Worm (Caenorhabditis elegans) whole organism, young adult: ENCODE data around the gene T16G1.4.

Experiments used
- B0261.1 ChIP-seq: sonication (generic microtip); optimal IDR thresholded peaks from 2 replicates; lab custom pipeline; 2016; ENCODE audit warnings: mild to moderate bottlenecking, missing genetic modification characterization, moderate library complexity, missing compliant biosample characterization
- C06A6.2 ChIP-seq: fragments of 200-800 bp; sonication (Bioruptor generic); conservative IDR thresholded peaks from 2 replicates; pipeline ENCODE4 v1.3.6; 2022; ENCODE audit warnings: missing genetic modification characterization, missing compliant biosample characterization
- F39B2.1 ChIP-seq: fragments of 200-800 bp; sonication (Bioruptor generic); IDR thresholded peaks from 2 replicates; pipeline ENCODE4 v1.3.6; 2022; ENCODE audit warnings: missing genetic modification reagents, missing genetic modification characterization, missing compliant biosample characterization
- F52B5.7 ChIP-seq: sonication (generic microtip); optimal IDR thresholded peaks from 2 replicates; lab custom pipeline; 2016; ENCODE audit warnings: mild to moderate bottlenecking, missing genetic modification characterization, missing compliant biosample characterization
- F55B11.4 ChIP-seq: sonication (generic microtip); optimal IDR thresholded peaks from 2 replicates; lab custom pipeline; 2016; ENCODE audit warnings: missing compliant biosample characterization, missing genetic modification characterization, borderline replicate concordance; ENCODE audit not compliant: insufficient read depth
- F57A8.1 ChIP-seq: fragments of 200-800 bp; sonication (Bioruptor generic); optimal IDR thresholded peaks from 2 replicates; lab custom pipeline; 2018; ENCODE audit warnings: mild to moderate bottlenecking, missing genetic modification characterization, moderate library complexity, missing compliant biosample characterization
- F57C9.4 ChIP-seq: sonication (generic microtip); optimal IDR thresholded peaks from 2 replicates; lab custom pipeline; 2017; ENCODE audit warnings: mild to moderate bottlenecking, missing genetic modification characterization, missing compliant biosample characterization
- K12H6.12 ChIP-seq: fragments of 200-800 bp; sonication (Bioruptor generic); optimal IDR thresholded peaks from 2 replicates; lab custom pipeline; 2018; ENCODE audit warnings: mild to moderate bottlenecking, missing genetic modification characterization, missing compliant biosample characterization
- T26A5.8 ChIP-seq: sonication (generic microtip); optimal IDR thresholded peaks from 2 replicates; lab custom pipeline; 2016; ENCODE audit warnings: missing genetic modification characterization, missing compliant biosample characterization
- Y53F4B.3 ChIP-seq: fragments of 200-800 bp; sonication (Bioruptor generic); IDR thresholded peaks from 2 replicates; pipeline ENCODE4 v1.3.6; 2022; ENCODE audit warnings: missing genetic modification reagents, missing genetic modification characterization, missing compliant biosample characterization
- Y53G8AR.9 ChIP-seq: fragments of 200-800 bp; sonication (Bioruptor generic); conservative IDR thresholded peaks from 2 replicates; pipeline ENCODE4 v1.3.6; 2022; ENCODE audit warnings: missing genetic modification reagents, missing genetic modification characterization, missing compliant biosample characterization
- Y56A3A.18 ChIP-seq: fragments of 200-800 bp; sonication (Bioruptor generic); IDR thresholded peaks from 2 replicates; pipeline ENCODE4 v1.3.6; 2022; ENCODE audit warnings: missing genetic modification reagents, missing genetic modification characterization, missing compliant biosample characterization
- Y67H2A.10 ChIP-seq: fragments of 200-800 bp; sonication (Bioruptor generic); conservative IDR thresholded peaks from 2 replicates; pipeline ENCODE4 v1.3.6; 2022; ENCODE audit warnings: missing genetic modification reagents, missing genetic modification characterization, missing compliant biosample characterization
- atf-7 ChIP-seq: sonication (generic microtip); optimal IDR thresholded peaks from 2 replicates; lab custom pipeline; 2017; ENCODE audit warnings: mild to moderate bottlenecking, missing genetic modification characterization, missing compliant biosample characterization
- athp-1 ChIP-seq: sonication (generic microtip); optimal IDR thresholded peaks from 2 replicates; lab custom pipeline; 2017; ENCODE audit warnings: mild to moderate bottlenecking, missing genetic modification characterization, missing compliant biosample characterization
- cebp-1 ChIP-seq, 2 experiments: fragments of 200-800 bp in 1 of 2; sonication (Bioruptor generic) in 1 of 2; sonication (generic microtip) in 1 of 2; IDR thresholded peaks in 1 of 2; optimal IDR thresholded peaks in 1 of 2; 2 replicates each; pipeline versions ENCODE4 v1.3.6 to Lab custom; 2017 to 2022; ENCODE audit warnings: missing compliant biosample characterization in 2 of 2, missing genetic modification characterization in 2 of 2, mild to moderate bottlenecking in 1 of 2, missing genetic modification reagents in 1 of 2, moderate library complexity in 1 of 2
- ceh-27 ChIP-seq: fragments of 200-800 bp; sonication (Bioruptor generic); optimal IDR thresholded peaks from 2 replicates; lab custom pipeline; 2018; ENCODE audit warnings: mild to moderate bottlenecking, missing genetic modification characterization, moderate library complexity, missing compliant biosample characterization
- ceh-91 ChIP-seq: fragments of 200-800 bp; sonication (Bioruptor generic); IDR thresholded peaks from 2 replicates; pipeline ENCODE4 v1.3.6; 2022; ENCODE audit warnings: missing genetic modification reagents, missing genetic modification characterization, missing compliant biosample characterization
- hlh-12 ChIP-seq: sonication (generic microtip); optimal IDR thresholded peaks from 2 replicates; lab custom pipeline; 2016; ENCODE audit warnings: missing genetic modification characterization, missing compliant biosample characterization
- hlh-26 ChIP-seq: fragments of 200-800 bp; sonication (Bioruptor generic); conservative IDR thresholded peaks from 2 replicates; pipeline ENCODE4 v1.3.6; 2022; ENCODE audit warnings: missing genetic modification reagents, missing genetic modification characterization, missing compliant biosample characterization
- lin-40 ChIP-seq: sonication (generic microtip); optimal IDR thresholded peaks from 2 replicates; lab custom pipeline; 2016; ENCODE audit warnings: missing genetic modification characterization, mild to moderate bottlenecking, missing compliant biosample characterization, missing genotype, missing genetic modification reagents
- lin-54 ChIP-seq: fragments of 200-800 bp; sonication (Bioruptor generic); optimal IDR thresholded peaks from 2 replicates; lab custom pipeline; 2018; ENCODE audit warnings: mild to moderate bottlenecking, missing genetic modification characterization, missing compliant biosample characterization
- lir-1 ChIP-seq: fragments of 200-800 bp; sonication (Bioruptor generic); conservative IDR thresholded peaks from 2 replicates; pipeline ENCODE4 v1.3.6; 2022; ENCODE audit warnings: missing genetic modification reagents, missing genetic modification characterization, missing compliant biosample characterization
- madf-6 ChIP-seq: fragments of 200-800 bp; sonication (Bioruptor generic); IDR thresholded peaks from 2 replicates; pipeline ENCODE4 v1.3.6; 2022; ENCODE audit warnings: missing genetic modification reagents, missing genetic modification characterization, missing compliant biosample characterization
- mcd-1 ChIP-seq: fragments of 200-800 bp; sonication (Bioruptor generic); IDR thresholded peaks from 2 replicates; pipeline ENCODE4 v1.3.6; 2022; ENCODE audit warnings: missing genetic modification reagents, missing genetic modification characterization, missing compliant biosample characterization
- mel-28 ChIP-seq: sonication (generic microtip); optimal IDR thresholded peaks from 2 replicates; lab custom pipeline; 2016; ENCODE audit warnings: borderline replicate concordance, mild to moderate bottlenecking, missing genetic modification characterization, missing compliant biosample characterization
- nfya-1 ChIP-seq: sonication (generic microtip); optimal IDR thresholded peaks from 2 replicates; lab custom pipeline; 2017; ENCODE audit warnings: antibody characterized with exemption, missing compliant biosample characterization, missing genetic modification characterization, borderline replicate concordance; ENCODE audit not compliant: insufficient read depth
- nhr-120 ChIP-seq: fragments of 200-800 bp; sonication (Bioruptor generic); IDR thresholded peaks from 2 replicates; pipeline ENCODE4 v1.3.6; 2022; ENCODE audit warnings: missing genetic modification characterization, missing compliant biosample characterization
- nhr-27 ChIP-seq: fragments of 200-800 bp; sonication (Bioruptor generic); optimal IDR thresholded peaks from 2 replicates; lab custom pipeline; 2018; ENCODE audit warnings: mild to moderate bottlenecking, missing genetic modification characterization, moderate library complexity, missing compliant biosample characterization
- nhr-80 ChIP-seq: sonication (generic microtip); optimal IDR thresholded peaks from 2 replicates; lab custom pipeline; 2016; ENCODE audit warnings: missing genetic modification characterization, missing compliant biosample characterization
- rec-8 ChIP-seq, 2 experiments: sonication (generic microtip); optimal IDR thresholded peaks; 2 replicates each; lab custom pipeline; 2016; ENCODE audit warnings: mild to moderate bottlenecking in 2 of 2, missing genetic modification characterization in 2 of 2, missing genetic modification reagents in 2 of 2, missing genotype in 2 of 2, missing biosample characterization in 1 of 2, missing compliant biosample characterization in 1 of 2, moderate library complexity in 1 of 2
- repo-1 ChIP-seq: sonication (generic microtip); optimal IDR thresholded peaks from 2 replicates; lab custom pipeline; 2017; ENCODE audit warnings: mild to moderate bottlenecking, missing genetic modification characterization, missing compliant biosample characterization
- sea-2 ChIP-seq: fragments of 200-800 bp; sonication (Bioruptor generic); IDR thresholded peaks from 2 replicates; pipeline ENCODE4 v1.3.6; 2022; ENCODE audit warnings: missing genetic modification characterization, missing compliant biosample characterization
- snpc-1.3 ChIP-seq: sonication (generic microtip); optimal IDR thresholded peaks from 2 replicates; lab custom pipeline; 2017; ENCODE audit warnings: missing genetic modification characterization, mild to moderate bottlenecking, missing compliant biosample characterization, antibody characterized with exemption, moderate library complexity, missing genotype, missing genetic modification reagents; ENCODE audit not compliant: insufficient read depth
- snpc-4 ChIP-seq, 5 experiments: fragments of 150-350 bp in 1 of 5; sonication (generic microtip) in 4 of 5; optimal IDR thresholded peaks; 2 replicates each; lab custom pipeline; 2014 to 2018; ENCODE audit warnings: missing genetic modification characterization in 5 of 5, missing biosample characterization in 3 of 5, antibody characterized with exemption in 2 of 5, mild to moderate bottlenecking in 2 of 5, missing compliant biosample characterization in 2 of 5, missing genotype in 2 of 5, moderate library complexity in 2 of 5, missing genetic modification reagents in 1 of 5
- somi-1 ChIP-seq: fragments of 200-800 bp; sonication (Bioruptor generic); optimal IDR thresholded peaks from 2 replicates; lab custom pipeline; 2018; ENCODE audit warnings: mild to moderate bottlenecking, missing genetic modification characterization, missing compliant biosample characterization
- unc-62 ChIP-seq: fragments of 150-350 bp; optimal IDR thresholded peaks from 2 replicates; lab custom pipeline; 2014; ENCODE audit warnings: missing biosample characterization, missing genetic modification reagents, missing genetic modification characterization
- xnd-1 ChIP-seq: sonication (generic microtip); optimal IDR thresholded peaks from 2 replicates; lab custom pipeline; 2016; ENCODE audit warnings: missing genotype, missing genetic modification reagents, missing genetic modification characterization, missing compliant biosample characterization
- ztf-22 ChIP-seq: fragments of 200-800 bp; sonication (Bioruptor generic); optimal IDR thresholded peaks from 2 replicates; lab custom pipeline; 2018; ENCODE audit warnings: mild to moderate bottlenecking, missing genetic modification characterization, moderate library complexity, missing compliant biosample characterization
- ztf-3 ChIP-seq: fragments of 200-800 bp; sonication (Bioruptor generic); optimal IDR thresholded peaks from 2 replicates; lab custom pipeline; 2018; ENCODE audit warnings: mild to moderate bottlenecking, missing genetic modification characterization, missing compliant biosample characterization
- ztf-6 ChIP-seq: fragments of 200-800 bp; sonication (Bioruptor generic); IDR thresholded peaks from 2 replicates; pipeline ENCODE4 v1.3.6; 2022; ENCODE audit warnings: missing genetic modification reagents, missing genetic modification characterization, missing compliant biosample characterization

The T16G1.4 gene

ce11 chrV:12967925-12968327 is 26.3 kb upstream of the T16G1.4 start, which contains the start of gene R186.8 (continued):
- TF ChIP-seq K12H6.12 (tag; lab: Kevin White, UChicago), result peak; percentile 67
- TF ChIP-seq lin-40 (tag; lab: Kevin White, UChicago), result peak; percentile 83
- peak; percentile 40 for TF ChIP-seq ceh-27 (GFP tag; lab: Kevin White, UChicago)
- TF ChIP-seq cebp-1 (GFP tag; IDR thresholded peaks at IDR 0.05; lab: Robert Waterston, UW), result peak; percentile 57; the same call in 1 of the 2 replicates
- peak; percentile 58 for TF ChIP-seq cebp-1 (tag; optimal IDR thresholded peaks at IDR 0.05; lab: Kevin White, UChicago)

DNA sequence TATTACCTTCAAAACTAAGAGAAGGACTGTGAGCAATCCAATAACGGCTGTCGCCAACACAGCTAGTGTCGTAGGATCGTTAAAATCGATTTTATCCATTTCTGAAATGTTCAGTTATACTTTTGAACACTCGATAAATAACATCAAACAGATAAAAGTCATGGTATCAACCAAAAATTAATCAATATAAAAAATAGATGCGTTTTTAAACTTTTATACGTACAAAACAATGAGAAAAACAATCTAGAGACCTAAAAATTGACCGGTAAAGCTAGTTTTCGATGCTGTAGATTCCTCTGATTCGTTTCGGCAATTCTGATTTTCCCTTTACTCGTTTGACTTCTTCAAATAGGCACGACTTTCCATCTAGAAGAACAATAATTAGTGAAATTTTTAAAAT is 25.5 kb upstream of the T16G1.4 start, which contains the start of gene R186.3:
Gene R186.3, minus strand, starts transcription at position 101 of the 400 bp plus-strand sequence.
- TF ChIP-seq ztf-22, result no peak
- no peak for TF ChIP-seq mcd-1 (GFP tag; lab: Robert Waterston, UW)
- no peak for TF ChIP-seq ztf-3 (GFP tag; lab: Kevin White, UChicago)
- no peak for TF ChIP-seq F57C9.4 (tag; lab: Kevin White, UChicago)
- TF ChIP-seq Y53G8AR.9, result no peak
- TF ChIP-seq F57A8.1 (GFP tag; lab: Kevin White, UChicago), result no peak
- no peak for TF ChIP-seq lir-1
- no peak for TF ChIP-seq C06A6.2 (GFP tag; lab: Robert Waterston, UW)
- no peak for TF ChIP-seq Y53F4B.3 (GFP tag; lab: Robert Waterston, UW)
- TF ChIP-seq T26A5.8 (tag; lab: Kevin White, UChicago), result no peak
- TF ChIP-seq B0261.1, result no peak
- no peak for TF ChIP-seq nfya-1 (tag; lab: Kevin White, UChicago)
- no peak for TF ChIP-seq F52B5.7
- no peak for TF ChIP-seq madf-6
- TF ChIP-seq ztf-6 (GFP tag; lab: Robert Waterston, UW), result no peak
- TF ChIP-seq mel-28 (tag; lab: Kevin White, UChicago), result no peak

DNA sequence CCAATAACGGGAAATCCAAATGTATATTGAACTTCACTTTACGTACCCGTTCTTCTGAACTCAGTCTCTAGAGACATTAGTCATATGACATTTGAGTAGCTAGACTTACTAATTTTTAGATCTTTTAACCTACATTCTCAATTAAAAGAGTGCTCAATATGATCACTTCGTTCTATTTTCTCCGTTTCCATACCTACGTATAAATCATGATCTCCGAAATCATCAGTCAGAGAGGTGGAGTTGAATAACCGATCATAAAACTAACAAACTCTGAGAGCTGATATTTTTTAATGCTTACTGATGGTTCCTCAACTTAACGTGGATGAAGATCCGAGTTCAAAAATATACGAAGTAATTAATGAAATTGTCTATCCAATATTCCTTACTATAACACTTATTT is 22.4 kb upstream of the T16G1.4 start, which contains the start of gene srd-35:
Gene srd-35, plus strand, starts transcription at position 301 of the 400 bp plus-strand sequence.
- TF ChIP-seq F57A8.1 (GFP tag; lab: Kevin White, UChicago) (no peak), athp-1 (tag; lab: Kevin White, UChicago) (no peak), snpc-1.3 (tag; lab: Kevin White, UChicago) (no peak), Y67H2A.10 (no peak), nhr-120 (GFP tag; lab: Robert Waterston, UW) (no peak), ztf-6 (GFP tag; lab: Robert Waterston, UW) (no peak), hlh-26 (GFP tag; lab: Robert Waterston, UW) (no peak), lin-54 (GFP tag; lab: Kevin White, UChicago) (no peak), xnd-1 (tag; lab: Kevin White, UChicago) (no peak), snpc-4 (GFP tag; optimal IDR thresholded peaks at IDR 0.05; lab: Kevin White, UChicago) (no peak), snpc-4 (tag; optimal IDR thresholded peaks at IDR 0.05; lab: Kevin White, UChicago) (no peak), atf-7 (tag; lab: Kevin White, UChicago) (no peak), nhr-80 (tag; lab: Kevin White, UChicago) (no peak)

DNA sequence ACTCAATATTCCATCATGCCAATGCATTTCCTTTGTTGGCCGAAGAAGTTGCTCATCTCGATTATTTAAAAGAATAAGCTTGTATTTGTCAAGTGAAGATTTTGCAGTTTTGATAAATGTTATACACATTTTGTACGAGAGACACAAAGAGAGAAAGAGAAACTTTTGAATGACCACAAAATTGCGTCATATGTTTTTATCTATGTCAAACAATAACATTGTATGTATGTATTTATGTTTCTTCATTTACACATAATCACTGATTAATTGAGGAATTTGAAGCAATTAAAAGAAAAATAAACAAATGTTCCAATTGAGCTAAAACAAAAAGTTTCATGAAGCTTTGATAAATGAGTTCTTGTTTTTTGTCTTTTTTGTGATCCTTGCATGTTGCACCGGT is 21.5 kb upstream of the T16G1.4 start, which contains the start of gene hrg-9:
Gene hrg-9, minus strand, starts transcription at position 152 of the 400 bp plus-strand sequence.
- TF ChIP-seq F55B11.4, result no peak
- TF ChIP-seq ztf-22, result no peak
- TF ChIP-seq cebp-1 (GFP tag; IDR thresholded peaks at IDR 0.05; lab: Robert Waterston, UW), result no peak
- TF ChIP-seq cebp-1 (tag; optimal IDR thresholded peaks at IDR 0.05; lab: Kevin White, UChicago), result no peak
- TF ChIP-seq mcd-1 (GFP tag; lab: Robert Waterston, UW), result no peak
- TF ChIP-seq nhr-27 (tag; lab: Kevin White, UChicago), result no peak
- no peak for TF ChIP-seq repo-1 (tag; lab: Kevin White, UChicago)
- TF ChIP-seq somi-1 (GFP tag; lab: Kevin White, UChicago), result no peak
- no peak for TF ChIP-seq F57A8.1 (GFP tag; lab: Kevin White, UChicago)
- TF ChIP-seq F39B2.1 (GFP tag; lab: Robert Waterston, UW), result no peak
- TF ChIP-seq C06A6.2 (GFP tag; lab: Robert Waterston, UW), result no peak
- TF ChIP-seq sea-2 (GFP tag; lab: Robert Waterston, UW), result no peak
- TF ChIP-seq Y56A3A.18, result no peak
- no peak for TF ChIP-seq unc-62
- no peak for TF ChIP-seq rec-8 (tag; optimal IDR thresholded peaks at IDR 0.05; lab: Kevin White, UChicago)
- TF ChIP-seq ceh-91 (GFP tag; lab: Robert Waterston, UW), result no peak
- TF ChIP-seq Y67H2A.10, result no peak
- no peak for TF ChIP-seq hlh-12 (tag; lab: Kevin White, UChicago)
